Fruit fly (Drosophila melanogaster): Measurements from ENCODE around the gene Cbp80.

Gene Cbp80

dm6 chrX:4609737-4610136 is 40.1 kb upstream of the Cbp80 start (continued):
- TF ChIP-seq CG1233 (GFP tag; optimal IDR thresholded peaks at IDR 0.05) (peak; percentile 13), wdn (GFP tag; IDR thresholded peaks at IDR 0.05) (no peak), prd (optimal IDR thresholded peaks at IDR 0.05) (no peak), prd (GFP tag; IDR thresholded peaks at IDR 0.05) (no peak), CG3065 (GFP tag; optimal IDR thresholded peaks at IDR 0.05) (no peak), tio (GFP tag; optimal IDR thresholded peaks at IDR 0.05) (no peak), CG13424 (tag; optimal IDR thresholded peaks at IDR 0.05) (peak; percentile 34), tll (GFP tag; optimal IDR thresholded peaks at IDR 0.05) (peak in 1 of 2 experiments; percentile 56), CG14014 (GFP tag; IDR thresholded peaks at IDR 0.05) (no peak), Nf-YC (tag; optimal IDR thresholded peaks at IDR 0.05) (no peak), D19B (GFP tag; optimal IDR thresholded peaks at IDR 0.05) (no peak), usp (GFP tag; optimal IDR thresholded peaks at IDR 0.05) (no peak), dan (GFP tag; IDR thresholded peaks at IDR 0.05) (no peak), Sry-β (GFP tag; optimal IDR thresholded peaks at IDR 0.05) (peak; percentile 20), Jarid2 (GFP tag; optimal IDR thresholded peaks at IDR 0.05) (no peak), D (optimal IDR thresholded peaks at IDR 0.05) (no peak), D (GFP tag; optimal IDR thresholded peaks at IDR 0.05) (peak; percentile 39), CG10321 (GFP tag; IDR thresholded peaks at IDR 0.05) (no peak), CG10959 (GFP tag; IDR thresholded peaks at IDR 0.05) (no peak), Awh (GFP tag; IDR thresholded peaks at IDR 0.05) (no peak), oc (tag; optimal IDR thresholded peaks at IDR 0.05) (peak; percentile 28), CrebB (tag; optimal IDR thresholded peaks at IDR 0.05) (peak; percentile 38), bbx (GFP tag; IDR thresholded peaks at IDR 0.05; ENCODE audit: partially characterized antibody) (no peak), pita (GFP tag; optimal IDR thresholded peaks at IDR 0.05) (no peak), CG8765 (GFP tag; IDR thresholded peaks at IDR 0.05) (no peak), CG11504 (tag; optimal IDR thresholded peaks at IDR 0.05) (peak; percentile 6), CG1603 (tag; optimal IDR thresholded peaks at IDR 0.05) (peak; percentile 61), Mes4 (GFP tag; optimal IDR thresholded peaks at IDR 0.05) (peak; percentile 24), Sox102F (GFP tag; optimal IDR thresholded peaks at IDR 0.05) (peak; percentile 11), esg (GFP tag; conservative IDR thresholded peaks at IDR 0.05) (no peak), CG17186 (GFP tag; optimal IDR thresholded peaks at IDR 0.05) (peak; percentile 9), fd96Cb (tag; optimal IDR thresholded peaks at IDR 0.05) (no peak), CG8924 (tag; optimal IDR thresholded peaks at IDR 0.05) (peak; percentile 32), CG31441 (GFP tag; IDR thresholded peaks at IDR 0.05) (no peak), bigmax (GFP tag; optimal IDR thresholded peaks at IDR 0.05) (no peak), Stat92E (GFP tag; optimal IDR thresholded peaks at IDR 0.05) (no peak), CG8089 (GFP tag; optimal IDR thresholded peaks at IDR 0.05) (peak; percentile 2), CG7987 (GFP tag; optimal IDR thresholded peaks at IDR 0.05) (no peak), CG15696 (tag; optimal IDR thresholded peaks at IDR 0.05) (peak; percentile 63), otp (GFP tag; IDR thresholded peaks at IDR 0.05) (no peak), Nf-YB (GFP tag; optimal IDR thresholded peaks at IDR 0.05) (peak; percentile 1), CG18262 (tag; optimal IDR thresholded peaks at IDR 0.05) (peak; percentile 21), BtbVII (GFP tag; optimal IDR thresholded peaks at IDR 0.05) (no peak), amos (GFP tag; IDR thresholded peaks at IDR 0.05; ENCODE audit: partially characterized antibody) (no peak), vfl (GFP tag; optimal IDR thresholded peaks at IDR 0.05) (no peak), ro (GFP tag; IDR thresholded peaks at IDR 0.05) (no peak), CG11085 (GFP tag; IDR thresholded peaks at IDR 0.05) (no peak), CG8359 (GFP tag; optimal IDR thresholded peaks at IDR 0.05; ENCODE audit: borderline replicate concordance) (peak; percentile 31), Hr51 (GFP tag; optimal IDR thresholded peaks at IDR 0.05) (no peak), sob (GFP tag; IDR thresholded peaks at IDR 0.05) (no peak), Bgb (GFP tag; IDR thresholded peaks at IDR 0.05; ENCODE audit: partially characterized antibody) (no peak)
